Fruit fly (Drosophila melanogaster) ovary, adult (tissue): Measurements from ENCODE around the gene CG42327.

Experiments used
- CG17801 ChIP-seq: fragments of 200-800 bp; optimal IDR thresholded peaks from 2 replicates; lab custom pipeline; 2019; ENCODE audit warnings: missing biosample characterization, mild to moderate bottlenecking, missing genetic modification characterization, moderate library complexity; ENCODE audit not compliant: partially characterized antibody

Gene CG42327

DNA sequence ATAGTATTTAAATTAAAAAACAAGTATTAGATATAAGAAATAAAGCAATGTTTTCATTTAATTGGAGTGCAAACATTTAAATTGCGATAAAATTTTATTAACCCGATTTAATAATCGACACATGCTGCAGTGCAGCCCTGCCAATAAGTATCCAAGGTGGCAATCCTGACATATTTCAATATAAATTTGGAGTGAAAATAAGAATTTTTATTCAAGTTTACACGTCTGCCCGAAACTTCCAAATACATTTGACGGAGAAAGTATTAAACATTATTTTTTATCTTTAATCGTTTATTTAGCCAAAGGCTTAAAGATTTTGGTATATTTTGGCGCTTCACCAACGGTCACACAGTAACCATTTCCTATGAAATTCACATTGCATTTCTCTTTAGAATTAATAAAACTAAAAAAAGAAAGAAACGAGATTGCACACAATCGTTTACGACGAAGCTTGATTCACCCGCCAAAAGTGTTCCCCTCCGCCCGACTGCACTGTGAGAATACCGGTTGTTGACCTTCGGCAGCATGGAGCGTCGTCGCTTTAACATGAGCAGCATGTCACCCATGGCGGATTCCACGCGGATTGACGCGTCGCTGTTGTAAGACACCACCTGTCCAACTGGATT is 27.4 kb upstream of the CG42327 start, which contains the start of gene CG14712:
CG14712 (plus strand) TSS at position 344 of the 626 bp plus-strand sequence.
- peak; percentile 7 for TF ChIP-seq CG17801 (GFP tag; lab: Kevin White, UChicago)

DNA sequence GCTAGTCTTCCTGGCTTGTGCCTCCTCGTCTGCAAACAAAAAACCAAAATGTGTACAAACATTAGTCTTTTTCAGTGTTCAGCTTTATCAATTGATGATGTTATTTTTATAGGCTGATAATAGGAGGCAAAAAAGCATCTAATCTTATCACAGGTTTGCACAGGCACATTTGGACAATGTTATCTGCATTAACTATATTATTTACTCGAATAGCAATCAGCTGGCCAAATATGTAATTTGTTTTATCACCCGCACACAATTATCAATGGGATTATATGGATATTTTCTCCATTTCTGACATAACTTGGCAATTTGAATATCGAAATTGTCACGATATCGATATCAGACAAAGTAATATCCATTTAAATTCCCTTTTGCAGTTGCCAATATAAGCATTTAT is 18.4 kb upstream of the CG42327 start:
- no peak for TF ChIP-seq CG17801 (GFP tag; lab: Kevin White, UChicago)

DNA sequence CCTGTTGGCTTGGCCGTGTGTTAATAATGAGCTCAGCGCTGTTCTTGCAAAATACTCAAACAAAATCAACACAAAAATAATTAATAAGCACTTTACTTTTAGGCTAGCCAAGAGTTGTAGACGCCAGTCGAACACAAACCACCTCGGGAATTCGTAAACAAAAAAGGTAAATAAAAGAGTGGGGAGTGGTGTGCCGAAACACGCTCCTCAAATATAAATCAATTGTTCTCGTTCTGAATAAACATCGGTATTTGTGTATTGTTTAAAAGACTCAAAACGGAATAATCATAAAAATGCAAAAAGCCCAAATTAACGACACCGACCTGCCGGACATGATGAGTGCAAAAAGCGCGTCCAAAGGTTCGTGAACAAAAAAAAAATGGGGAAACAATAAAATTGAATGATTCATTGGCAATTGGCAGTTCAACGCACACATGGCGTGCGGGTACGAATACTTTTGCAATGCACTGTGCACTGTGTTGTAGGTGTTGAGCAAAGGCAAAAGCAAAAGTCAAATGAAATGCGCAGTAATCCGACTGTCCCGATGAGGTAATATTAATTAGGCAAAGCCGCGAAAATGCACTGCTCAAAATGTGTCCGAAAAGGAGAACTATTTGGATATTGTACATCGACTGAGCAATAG is 15.9 kb upstream of the CG42327 start:
- peak; percentile 39 for TF ChIP-seq CG17801 (GFP tag; lab: Kevin White, UChicago)

DNA sequence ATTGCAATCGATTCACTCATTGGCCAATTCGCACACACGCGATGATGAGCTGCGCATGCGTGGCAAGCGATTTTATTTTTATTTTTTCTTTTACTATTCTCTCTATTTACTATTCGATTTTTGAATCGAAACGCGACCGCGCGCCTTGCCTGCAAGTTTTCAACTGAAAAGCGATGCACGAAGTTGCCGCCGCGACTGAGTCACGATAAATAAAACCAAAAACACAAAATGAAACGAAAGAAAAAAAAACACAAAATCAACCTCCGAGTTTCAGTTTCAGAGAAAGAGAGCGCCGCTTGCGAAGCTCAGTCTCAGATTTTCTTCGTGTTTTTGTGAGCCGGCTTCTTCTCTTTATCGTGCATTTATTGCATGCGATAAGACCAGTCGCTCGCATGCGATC is 9.1 kb upstream of the CG42327 start:
- peak; percentile 83 for TF ChIP-seq CG17801 (GFP tag; lab: Kevin White, UChicago)

DNA sequence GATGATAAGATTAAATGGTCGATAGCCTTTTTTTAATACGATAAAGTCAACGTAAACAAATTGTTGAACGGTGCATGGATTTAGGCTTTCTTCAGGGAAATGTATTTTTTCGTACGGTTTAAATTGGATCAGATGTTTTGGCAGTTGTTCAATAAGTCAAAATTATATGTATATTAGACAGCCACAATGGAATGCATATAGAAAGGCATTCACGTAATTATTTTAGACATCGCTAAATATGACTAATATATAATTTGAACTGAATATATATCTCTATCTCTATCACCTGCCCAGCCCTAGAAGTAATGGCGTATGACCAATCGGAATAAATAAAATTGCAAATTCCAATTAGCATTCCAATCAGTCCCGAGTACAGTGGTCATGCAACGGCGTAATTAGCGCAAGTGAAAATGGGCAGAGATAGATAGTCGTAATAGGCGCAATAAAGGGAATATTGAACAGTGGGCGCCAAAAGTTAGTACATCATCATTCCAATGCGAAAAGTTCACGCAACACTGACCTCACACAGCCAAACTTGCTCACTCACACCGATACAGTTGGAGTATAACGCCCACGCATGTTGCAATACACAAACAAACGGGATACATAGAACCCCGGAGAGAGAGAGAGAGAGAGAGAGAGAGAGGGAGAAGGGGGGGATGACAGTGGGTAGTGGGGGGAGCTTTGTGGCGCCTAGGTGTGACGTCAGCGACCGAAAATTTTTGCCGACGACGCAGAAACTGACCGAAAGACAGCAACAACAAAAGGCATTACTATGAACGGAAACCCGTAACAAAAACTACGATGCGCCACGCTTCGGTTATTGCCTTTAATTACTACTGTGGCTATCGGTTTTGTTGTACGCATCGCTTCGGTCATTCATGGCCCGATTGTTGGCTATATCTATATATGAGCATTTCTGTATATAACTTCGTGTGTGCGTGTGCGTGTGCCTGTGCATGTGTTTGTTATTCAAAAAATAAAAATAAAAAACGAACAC is 7.3 kb upstream of the CG42327 start:
- TF ChIP-seq CG17801 (GFP tag; lab: Kevin White, UChicago), result no peak

DNA sequence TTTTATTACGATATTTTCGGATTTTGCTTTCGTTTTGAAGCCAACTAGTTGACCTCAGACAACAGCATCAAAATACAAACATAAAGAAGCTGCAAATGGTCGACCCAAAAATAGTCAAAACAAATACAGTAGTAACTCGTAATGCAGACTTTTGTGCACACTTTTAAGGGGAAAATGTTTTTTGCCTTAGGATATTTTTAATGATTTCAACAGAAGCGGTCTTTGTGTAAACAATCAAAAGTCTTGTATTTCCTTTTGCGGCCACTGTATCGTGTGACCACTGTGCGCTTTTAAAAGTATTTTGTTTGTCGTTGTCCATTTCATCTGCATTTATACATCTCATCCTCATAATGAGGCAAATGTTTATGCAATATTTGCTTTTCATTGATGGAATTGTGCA is 6.5 kb upstream of the CG42327 start:
- TF ChIP-seq CG17801 (GFP tag; lab: Kevin White, UChicago), result peak; percentile 74

DNA sequence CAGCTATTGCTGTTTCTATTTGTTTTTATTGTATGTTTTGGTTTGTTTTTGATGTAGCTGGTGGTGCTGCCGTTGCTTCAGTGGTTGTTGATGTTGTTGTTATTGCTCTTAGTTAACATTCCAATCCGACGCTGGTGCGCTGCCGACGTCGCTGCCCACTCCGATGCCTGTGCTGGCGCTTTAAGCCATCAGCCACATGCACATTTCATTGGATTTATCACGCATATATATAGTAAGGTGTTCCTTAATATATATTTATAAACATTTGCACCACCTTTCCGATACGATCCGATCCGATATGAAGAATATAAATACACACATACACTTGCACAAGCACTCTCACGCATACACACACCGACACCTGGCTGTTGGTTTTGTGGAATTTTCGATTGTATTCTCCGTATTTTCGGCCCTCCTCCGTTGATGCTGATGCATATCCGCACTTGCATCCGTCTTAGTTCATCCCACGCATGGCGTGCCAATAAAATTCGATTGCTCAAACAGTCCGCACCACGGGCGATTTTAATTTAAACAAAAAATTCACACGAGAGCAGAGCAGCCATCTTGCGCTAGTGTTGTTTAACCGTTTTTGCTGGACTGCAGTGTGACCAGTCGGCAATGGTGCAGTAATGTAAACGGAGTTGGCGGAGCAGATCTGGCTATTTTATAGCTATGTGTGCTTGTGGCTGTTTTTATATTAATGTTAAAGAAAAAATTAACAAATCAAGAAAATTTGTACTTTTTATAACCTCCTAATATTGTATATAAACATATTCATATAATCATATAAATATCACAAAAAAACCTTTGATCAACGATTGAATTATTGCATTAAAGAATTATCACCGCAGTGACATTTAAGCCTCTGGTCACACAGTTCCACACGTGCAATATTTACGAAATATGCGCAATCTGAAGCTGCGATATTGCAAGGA is 5.6 kb upstream of the CG42327 start, which contains the start of the genes Csk and Elp1:
Csk (minus strand) TSS at position 602 of the 935 bp plus-strand sequence.
Elp1 (plus strand) TSS at position 867 of the 935 bp plus-strand sequence.
- peak; percentile 55 for TF ChIP-seq CG17801 (GFP tag; lab: Kevin White, UChicago)

DNA sequence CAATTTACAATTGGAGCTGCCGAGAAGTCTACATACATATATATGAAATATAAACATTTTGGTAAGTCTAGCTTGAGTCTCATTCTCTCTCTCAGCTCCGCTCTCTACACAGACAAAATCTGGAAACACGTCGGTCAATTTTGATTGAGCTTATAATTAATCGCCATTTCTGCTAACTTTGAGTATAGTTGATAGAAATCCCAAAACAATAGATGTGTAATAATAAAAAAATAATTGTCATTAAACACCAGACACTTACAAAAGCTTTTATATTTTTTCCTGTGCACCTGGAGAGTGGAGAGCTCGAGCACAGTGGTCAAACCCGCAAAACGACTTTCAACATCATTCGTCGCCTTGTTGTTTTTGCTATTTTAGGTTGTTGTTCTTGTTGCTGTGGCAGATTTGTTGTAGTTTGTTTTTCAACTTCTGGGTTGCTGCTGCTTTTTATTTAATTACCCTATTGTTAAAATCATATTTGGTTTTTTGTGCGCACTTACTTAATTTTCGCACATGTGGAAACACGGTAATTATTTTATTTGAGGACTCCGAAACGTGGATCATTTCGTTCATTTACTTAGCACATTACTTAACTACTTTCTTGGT is 766 bp downstream of the CG42327 start:
- peak; percentile 97 for TF ChIP-seq CG17801 (GFP tag; lab: Kevin White, UChicago)

DNA sequence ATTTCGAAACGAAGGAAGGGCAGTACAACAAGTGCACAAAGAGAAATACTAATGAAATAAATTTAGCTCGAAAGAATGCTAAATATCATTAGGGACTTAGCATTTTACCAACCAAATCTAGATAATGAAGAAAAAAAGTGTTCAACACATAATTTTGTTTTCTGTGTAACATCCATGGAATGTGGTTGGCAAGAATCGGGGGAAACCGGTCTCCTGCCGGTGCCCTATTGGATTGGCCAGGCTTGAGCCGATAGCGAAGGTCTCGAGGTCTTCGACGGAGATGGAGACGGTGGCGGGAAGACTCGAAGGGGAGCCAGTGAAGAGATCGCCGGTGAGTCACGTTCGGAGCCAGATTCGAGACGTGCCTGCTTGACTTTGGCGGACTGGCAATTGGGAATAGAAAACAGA is 1.8 kb downstream of the CG42327 start:
- TF ChIP-seq CG17801 (GFP tag; lab: Kevin White, UChicago), result no peak

DNA sequence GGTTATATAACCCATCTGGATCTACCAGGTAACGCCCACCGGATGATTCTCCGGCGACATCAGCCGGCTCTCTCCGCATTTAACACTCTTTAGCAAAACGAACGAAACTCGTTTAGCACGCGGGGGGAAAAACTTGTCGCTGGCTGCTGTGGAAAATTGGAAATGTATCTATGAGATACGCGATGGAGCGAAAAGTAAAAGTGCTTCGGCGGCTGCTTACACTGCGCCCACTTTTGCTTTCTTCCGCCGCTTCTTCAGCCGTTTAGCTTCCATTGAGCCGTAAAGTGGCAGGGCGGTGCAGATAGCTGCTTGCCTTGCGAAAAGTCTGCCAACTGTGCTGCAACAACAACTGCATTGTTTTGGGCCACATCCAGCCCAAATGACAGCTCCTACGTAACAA is 5.2 kb downstream of the CG42327 start:
- no peak for TF ChIP-seq CG17801 (GFP tag; lab: Kevin White, UChicago)

DNA sequence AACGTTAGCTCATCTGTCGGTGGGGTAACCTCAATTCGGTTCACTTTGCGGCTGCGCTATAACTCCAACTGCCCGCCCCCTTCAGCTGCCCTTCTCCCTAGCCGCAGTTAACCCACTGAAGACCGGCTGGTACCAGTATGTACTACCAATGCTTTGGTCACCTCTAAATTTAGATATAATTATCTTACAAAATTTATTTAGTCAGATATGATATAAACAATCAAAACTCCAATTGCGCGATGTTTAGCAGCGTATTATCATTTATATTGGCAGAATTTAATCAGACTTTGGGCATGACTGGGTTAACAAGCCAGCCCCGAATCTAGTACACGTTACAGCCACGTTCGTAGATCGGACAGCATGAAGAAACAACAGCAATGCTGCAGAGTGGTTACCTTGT is 5.8 kb downstream of the CG42327 start:
- peak; percentile 83 for TF ChIP-seq CG17801 (GFP tag; lab: Kevin White, UChicago)

DNA sequence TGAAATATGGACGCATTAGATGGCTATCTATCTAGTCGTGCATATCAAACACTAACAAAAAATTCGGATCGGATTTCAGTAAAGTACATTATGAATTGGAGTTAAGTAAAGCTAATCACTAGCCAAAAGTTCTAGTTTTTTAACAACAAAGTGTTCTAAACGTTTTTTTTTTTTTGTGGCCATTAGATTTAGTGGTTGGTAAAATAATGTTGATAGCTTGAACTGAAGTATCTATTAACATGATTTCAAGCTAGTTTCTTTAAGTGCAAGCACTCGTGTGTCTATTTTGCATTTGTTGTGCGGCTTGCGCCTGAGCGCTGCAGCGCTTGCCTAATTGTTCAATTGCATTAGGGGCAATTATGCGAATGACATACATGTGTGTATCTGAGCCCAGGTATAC is 6.7 kb downstream of the CG42327 start:
- no peak for TF ChIP-seq CG17801 (GFP tag; lab: Kevin White, UChicago)

DNA sequence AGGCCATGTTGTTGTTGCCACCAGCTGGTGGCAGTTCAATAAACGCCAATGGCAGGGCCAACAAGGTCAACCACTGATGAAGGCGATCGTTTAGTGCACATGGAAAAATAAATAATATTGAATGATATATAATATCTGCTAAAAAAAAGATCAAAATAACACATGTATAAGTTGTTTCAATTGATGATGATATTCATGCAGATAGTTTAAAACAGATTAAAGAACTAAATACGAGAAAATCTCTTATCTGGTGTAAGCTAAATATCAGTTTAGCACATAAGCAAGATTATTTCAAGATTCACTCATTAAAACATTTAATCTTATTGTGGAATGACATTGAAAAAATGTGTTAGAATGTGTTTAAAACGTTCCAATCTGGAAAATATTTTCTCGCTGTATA is 7.5 kb downstream of the CG42327 start:
- no peak for TF ChIP-seq CG17801 (GFP tag; lab: Kevin White, UChicago)
